Fruit fly (Drosophila melanogaster): Measurements from ENCODE around the gene rdx.

DNA sequence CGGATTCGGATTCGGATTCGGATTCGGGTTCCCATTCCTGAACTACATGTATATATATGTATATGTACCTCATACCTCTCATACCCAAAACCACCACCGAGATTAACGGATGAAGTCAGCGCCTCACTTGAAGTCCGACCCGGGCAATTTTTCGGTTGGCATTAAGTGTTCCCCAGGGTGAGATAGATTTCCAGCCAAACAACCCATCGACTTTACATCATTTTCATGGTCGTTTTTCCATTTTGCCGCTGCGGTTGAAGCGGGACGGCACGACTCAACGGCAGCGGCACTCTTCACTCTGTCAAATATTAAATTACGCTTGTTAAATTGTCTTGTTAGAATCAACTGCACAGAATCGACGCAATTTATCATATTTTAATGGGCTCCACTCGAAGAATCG lies 101.6 kb downstream of the rdx start:
- TF ChIP-seq stc (GFP tag; IDR thresholded peaks at IDR 0.05) (no peak), phol (tag; optimal IDR thresholded peaks at IDR 0.05) (peak; percentile 3), CG12744 (GFP tag; optimal IDR thresholded peaks at IDR 0.05) (no peak)

Measured in whole organism, embryonic.